Fruit fly (Drosophila melanogaster) whole organism, pupa: ENCODE results near the gene CG32817.
A peak's percentile ranks its signal among the peaks of the same experiment; 100 is the strongest.

ENCODE experiments used
- CG10348 ChIP-seq: fragments of 200-800 bp; sonication (Bioruptor generic); IDR thresholded peaks from 2 replicates; pipeline ENCODE4 v1.3.6; 2022; ENCODE audit warnings: missing biosample characterization, missing genetic modification characterization
- CG12605 ChIP-seq: fragments of 200-800 bp; sonication (Bioruptor generic); IDR thresholded peaks from 2 replicates; pipeline ENCODE4 v1.3.6; 2022; ENCODE audit warnings: missing biosample characterization, missing genetic modification characterization
- CG13204 ChIP-seq: fragments of 200-800 bp; sonication (Bioruptor generic); optimal IDR thresholded peaks from 2 replicates; lab custom pipeline; 2018; ENCODE audit warnings: missing biosample characterization, mild to moderate bottlenecking, missing genetic modification characterization, moderate library complexity
- CG14655 ChIP-seq: fragments of 200-800 bp; sonication (Bioruptor generic); optimal IDR thresholded peaks from 3 replicates; lab custom pipeline; 2017; ENCODE audit warnings: mild to moderate bottlenecking, missing biosample characterization, missing genetic modification reagents, missing genetic modification characterization
- CG15710 ChIP-seq: fragments of 200-800 bp; sonication (Bioruptor generic); optimal IDR thresholded peaks from 2 replicates; lab custom pipeline; 2018; ENCODE audit warnings: missing biosample characterization, mild to moderate bottlenecking, missing genetic modification characterization, moderate library complexity
- CG17806 ChIP-seq: fragments of 200-800 bp; sonication (Bioruptor generic); optimal IDR thresholded peaks from 2 replicates; lab custom pipeline; 2018; ENCODE audit warnings: missing biosample characterization, mild to moderate bottlenecking, missing genetic modification characterization, moderate library complexity
- CG32121 ChIP-seq: fragments of 200-800 bp; sonication (Bioruptor generic); IDR thresholded peaks from 2 replicates; pipeline ENCODE4 v1.3.6; 2022; ENCODE audit warnings: missing biosample characterization, missing genetic modification characterization
- CG34367 ChIP-seq: fragments of 200-800 bp; sonication (Bioruptor generic); optimal IDR thresholded peaks from 2 replicates; lab custom pipeline; 2018; ENCODE audit warnings: missing biosample characterization, mild to moderate bottlenecking, missing genetic modification characterization
- CG4496 ChIP-seq: fragments of 200-800 bp; sonication (Bioruptor generic); IDR thresholded peaks from 3 replicates; pipeline ENCODE4 v1.3.6; 2022; ENCODE audit warnings: missing biosample characterization, missing genetic modification characterization
- CG8159 ChIP-seq: fragments of 200-800 bp; sonication (Bioruptor generic); optimal IDR thresholded peaks from 3 replicates; lab custom pipeline; 2018; ENCODE audit warnings: missing biosample characterization, mild to moderate bottlenecking, missing genetic modification characterization, moderate library complexity
- CG8301 ChIP-seq: fragments of 200-800 bp; sonication (Bioruptor generic); optimal IDR thresholded peaks from 2 replicates; lab custom pipeline; 2018; ENCODE audit warnings: missing biosample characterization, mild to moderate bottlenecking, missing genetic modification characterization
- CG9948 ChIP-seq: fragments of 200-800 bp; sonication (Bioruptor generic); optimal IDR thresholded peaks from 2 replicates; lab custom pipeline; 2018; ENCODE audit warnings: missing biosample characterization, mild to moderate bottlenecking, missing genetic modification characterization, moderate library complexity
- D1 ChIP-seq: fragments of 200-800 bp; sonication (Bioruptor generic); optimal IDR thresholded peaks from 2 replicates; lab custom pipeline; 2018; ENCODE audit warnings: missing biosample characterization, mild to moderate bottlenecking, missing genetic modification characterization, moderate library complexity
- EcR ChIP-seq: fragments of 200-800 bp; sonication (Bioruptor generic); optimal IDR thresholded peaks from 3 replicates; lab custom pipeline; 2019; ENCODE audit warnings: missing biosample characterization, missing genetic modification characterization, mild to moderate bottlenecking, moderate library complexity, missing genetic modification reagents
- Ets98B ChIP-seq: fragments of 200-800 bp; sonication (Bioruptor generic); IDR thresholded peaks from 2 replicates; pipeline ENCODE4 v1.3.6; 2022; ENCODE audit warnings: missing biosample characterization, missing genetic modification characterization
- Pif1A ChIP-seq: fragments of 200-800 bp; sonication (Bioruptor generic); optimal IDR thresholded peaks from 3 replicates; lab custom pipeline; 2016; ENCODE audit warnings: missing biosample characterization, missing genetic modification characterization
- Pif1B ChIP-seq: fragments of 200-800 bp; sonication (Bioruptor generic); optimal IDR thresholded peaks from 3 replicates; lab custom pipeline; 2016; ENCODE audit warnings: missing biosample characterization, missing genetic modification characterization
- Snoo ChIP-seq: fragments of 200-800 bp; sonication (Bioruptor generic); optimal IDR thresholded peaks from 3 replicates; lab custom pipeline; 2017; ENCODE audit warnings: missing biosample characterization, mild to moderate bottlenecking, missing genetic modification characterization, inconsistent platforms
- fd96Ca ChIP-seq: fragments of 200-800 bp; sonication (Bioruptor generic); IDR thresholded peaks from 3 replicates; pipeline ENCODE4 v1.3.6; 2022; ENCODE audit warnings: missing biosample characterization, missing genetic modification characterization
- gl ChIP-seq: fragments of 200-800 bp; sonication (Bioruptor generic); optimal IDR thresholded peaks from 2 replicates; lab custom pipeline; 2018; ENCODE audit warnings: missing biosample characterization, mild to moderate bottlenecking, missing genetic modification characterization
- rn ChIP-seq: fragments of 200-800 bp; sonication (Bioruptor generic); IDR thresholded peaks from 2 replicates; pipeline ENCODE4 v1.3.6; 2022; ENCODE audit warnings: missing biosample characterization, missing genetic modification characterization

Gene CG32817

dm6 chrX:518858-519257, 40.0 kb downstream of the CG32817 start:
- TF ChIP-seq rn (GFP tag; lab: Robert Waterston, UW): no peak
- TF ChIP-seq CG8159 (tag; lab: Kevin White, UChicago): no peak
- no peak for TF ChIP-seq CG15710 (tag; lab: Kevin White, UChicago)
- no peak for TF ChIP-seq CG8301
- TF ChIP-seq Ets98B (GFP tag; lab: Robert Waterston, UW): no peak
- TF ChIP-seq CG34367: no peak
- TF ChIP-seq Pif1A: no peak
- no peak for TF ChIP-seq Pif1B
- TF ChIP-seq D1 (tag; lab: Kevin White, UChicago): no peak
- no peak for TF ChIP-seq CG9948
- no peak for TF ChIP-seq CG13204
- TF ChIP-seq CG17806: no peak
- TF ChIP-seq, all 21 proteins: peak for 0

dm6 chrX:520215-520861, 41.5 kb downstream of the CG32817 start:
- no peak for TF ChIP-seq CG34367
- TF ChIP-seq EcR (GFP tag; lab: Kevin White, UChicago): peak; percentile 33

- TF ChIP-seq CG34367 (no peak), CG14655 (GFP tag; lab: Kevin White, UChicago) (no peak), fd96Ca (GFP tag; lab: Robert Waterston, UW) (no peak), Ets98B (GFP tag; lab: Robert Waterston, UW) (no peak), CG17806 (no peak), CG8159 (tag; lab: Kevin White, UChicago) (no peak), CG13204 (no peak), Pif1A (no peak), CG8301 (no peak), CG12605 (GFP tag; lab: Robert Waterston, UW) (no peak), rn (GFP tag; lab: Robert Waterston, UW) (no peak), CG32121 (no peak), CG10348 (no peak), Snoo (tag; lab: Kevin White, UChicago) (no peak), CG15710 (tag; lab: Kevin White, UChicago) (no peak), CG9948 (no peak), CG4496 (GFP tag; lab: Robert Waterston, UW) (no peak), Pif1B (no peak), EcR (GFP tag; lab: Kevin White, UChicago) (no peak)
These were observed 42.8 kb downstream of the CG32817 start for dm6 chrX:521683-522082.

- TF ChIP-seq CG10348 (peak; percentile 30; the same call in 1 of the 2 replicates), Snoo (tag; lab: Kevin White, UChicago) (peak; percentile 63), CG32121 (peak; percentile 85), Pif1A (peak; percentile 69), D1 (tag; lab: Kevin White, UChicago) (no peak), CG12605 (GFP tag; lab: Robert Waterston, UW) (peak; percentile 66; the same call in 1 of the 2 replicates), CG17806 (peak; percentile 19), CG9948 (peak; percentile 27), EcR (GFP tag; lab: Kevin White, UChicago) (peak; percentile 49), Ets98B (GFP tag; lab: Robert Waterston, UW) (peak; percentile 92), CG34367 (peak; percentile 54), CG13204 (peak; percentile 56), CG4496 (GFP tag; lab: Robert Waterston, UW) (peak; percentile 87), gl (tag; lab: Kevin White, UChicago) (peak; percentile 24), CG8159 (tag; lab: Kevin White, UChicago) (peak; percentile 45), CG8301 (peak; percentile 23), rn (GFP tag; lab: Robert Waterston, UW) (no peak), fd96Ca (GFP tag; lab: Robert Waterston, UW) (peak; percentile 88), CG15710 (tag; lab: Kevin White, UChicago) (peak; percentile 35), CG14655 (GFP tag; lab: Kevin White, UChicago) (peak; percentile 58), Pif1B (peak; percentile 48)
- TF ChIP-seq, all 21 proteins: peak for 19
These were observed 43.6 kb downstream of the CG32817 start for dm6 chrX:522357-523043.

dm6 chrX:523179-523851, 44.4 kb downstream of the CG32817 start, which contains the start of gene elav:
Gene elav, minus strand, starts transcription at chrX:523226.
- TF ChIP-seq CG32121 (peak; percentile 98), CG10348 (peak; percentile 90), CG9948 (peak; percentile 97), rn (GFP tag; lab: Robert Waterston, UW) (peak; percentile 85), Snoo (tag; lab: Kevin White, UChicago) (peak; percentile 98), CG14655 (GFP tag; lab: Kevin White, UChicago) (peak; percentile 98), EcR (GFP tag; lab: Kevin White, UChicago) (peak; percentile 47), Ets98B (GFP tag; lab: Robert Waterston, UW) (peak; percentile 98), CG15710 (tag; lab: Kevin White, UChicago) (peak; percentile 98), CG8301 (peak; percentile 98), CG34367 (peak; percentile 95), Pif1A (peak; percentile 98), CG4496 (GFP tag; lab: Robert Waterston, UW) (peak; percentile 98), gl (tag; lab: Kevin White, UChicago) (peak; percentile 93), CG17806 (peak; percentile 96), fd96Ca (GFP tag; lab: Robert Waterston, UW) (peak; percentile 98), Pif1B (peak; percentile 97), D1 (tag; lab: Kevin White, UChicago) (peak; percentile 92), CG12605 (GFP tag; lab: Robert Waterston, UW) (peak; percentile 98), CG13204 (peak; percentile 94), CG8159 (tag; lab: Kevin White, UChicago) (peak; percentile 98)
